Fruit fly (Drosophila melanogaster): ENCODE results near the gene CG12517.

Gene CG12517

dm6 chr2L:10856328-10856942 lies 13.5 kb upstream of the CG12517 start, which contains the start of gene Dnz1 (continued):
- TF ChIP-seq HmgZ (tag; optimal IDR thresholded peaks at IDR 0.05) (peak; percentile 16), CG30403 (GFP tag; optimal IDR thresholded peaks at IDR 0.05) (peak; percentile 69), HLHmδ (GFP tag; optimal IDR thresholded peaks at IDR 0.05) (no peak), CG8359 (GFP tag; optimal IDR thresholded peaks at IDR 0.05; ENCODE audit: borderline replicate concordance) (no peak), otp (GFP tag; IDR thresholded peaks at IDR 0.05) (peak; percentile 59; the same call in 1 of the 3 replicates), tio (GFP tag; optimal IDR thresholded peaks at IDR 0.05) (no peak), CG2678 (tag; optimal IDR thresholded peaks at IDR 0.05) (peak; percentile 68), CG32767 (GFP tag; IDR thresholded peaks at IDR 0.05) (no peak), CG7745 (tag; optimal IDR thresholded peaks at IDR 0.05) (no peak), CG32772 (GFP tag; IDR thresholded peaks at IDR 0.05) (peak; percentile 57), CG11696 (GFP tag; IDR thresholded peaks at IDR 0.05) (0 out of 2 replicates have a peak, but pooled peaks have one; percentile 8), Lhr (GFP tag; optimal IDR thresholded peaks at IDR 0.05) (no peak), CG12155 (GFP tag; optimal IDR thresholded peaks at IDR 0.05) (peak; percentile 56), CG7556 (GFP tag; optimal IDR thresholded peaks at IDR 0.05) (peak; percentile 16), Trl (optimal IDR thresholded peaks at IDR 0.05) (no peak), Trl (GFP tag; optimal IDR thresholded peaks at IDR 0.05) (peak; percentile 62), maf-S (GFP tag; optimal IDR thresholded peaks at IDR 0.05) (no peak), CG31441 (GFP tag; IDR thresholded peaks at IDR 0.05) (peak; percentile 49; the same call in 1 of the 2 replicates), CG9797 (GFP tag; optimal IDR thresholded peaks at IDR 0.05) (peak; percentile 50), CrebB (tag; optimal IDR thresholded peaks at IDR 0.05) (no peak), sc (optimal IDR thresholded peaks at IDR 0.05) (no peak), sc (GFP tag; optimal IDR thresholded peaks at IDR 0.05) (no peak), CG8944 (GFP tag; optimal IDR thresholded peaks at IDR 0.05) (peak; percentile 18), slou (GFP tag; optimal IDR thresholded peaks at IDR 0.05) (peak; percentile 0), CG17802 (tag; optimal IDR thresholded peaks at IDR 0.05) (no peak), CG17328 (GFP tag; IDR thresholded peaks at IDR 0.05) (peak; percentile 60; the same call in 1 of the 2 replicates), CG30020 (tag; optimal IDR thresholded peaks at IDR 0.05) (peak; percentile 14), CG43689 (GFP tag; IDR thresholded peaks at IDR 0.05) (no peak), oc (tag; optimal IDR thresholded peaks at IDR 0.05) (peak; percentile 10), disco-r (GFP tag; optimal IDR thresholded peaks at IDR 0.05) (no peak), CG2116 (GFP tag; optimal IDR thresholded peaks at IDR 0.05) (peak; percentile 8), CG13424 (tag; optimal IDR thresholded peaks at IDR 0.05) (peak; percentile 60), Oli (tag; optimal IDR thresholded peaks at IDR 0.05) (peak; percentile 37), Fer3 (tag; optimal IDR thresholded peaks at IDR 0.05) (peak; percentile 48), CG2712 (tag; optimal IDR thresholded peaks at IDR 0.05) (peak; percentile 65), CG13775 (GFP tag; optimal IDR thresholded peaks at IDR 0.05) (peak; percentile 31), CG34422 (GFP tag; IDR thresholded peaks at IDR 0.05) (peak; percentile 56; the same call in 1 of the 3 replicates), CG12071 (GFP tag; optimal IDR thresholded peaks at IDR 0.05) (no peak), CG8478 (optimal IDR thresholded peaks at IDR 0.05) (no peak), Hey (tag; optimal IDR thresholded peaks at IDR 0.05) (no peak), CG7372 (GFP tag; IDR thresholded peaks at IDR 0.05) (no peak), Hmx (GFP tag; optimal IDR thresholded peaks at IDR 0.05) (no peak), Dll (GFP tag; IDR thresholded peaks at IDR 0.05; ENCODE audit: partially characterized antibody) (no peak), bigmax (GFP tag; optimal IDR thresholded peaks at IDR 0.05) (no peak), Hr78 (GFP tag; optimal IDR thresholded peaks at IDR 0.05) (no peak), insv (GFP tag; optimal IDR thresholded peaks at IDR 0.05) (no peak), sug (tag; optimal IDR thresholded peaks at IDR 0.05) (peak; percentile 60), CG34224 (GFP tag; IDR thresholded peaks at IDR 0.05; ENCODE audit: partially characterized antibody) (no peak), Dp (GFP tag; optimal IDR thresholded peaks at IDR 0.05) (peak; percentile 1), pzg (GFP tag; optimal IDR thresholded peaks at IDR 0.05) (peak; percentile 31)

Measured in whole organism, embryonic.